Fruit fly (Drosophila melanogaster): ENCODE results near the gene Lcp65Ad.
"Not testable (repeated sequence)": the region's sequence is repeated elsewhere in the genome, so short reads cannot be mapped to it uniquely, and the experiment has no call there.

Gene Lcp65Ad

dm6 chr3L:6130944-6131343 is 12.3 kb upstream of the Lcp65Ad start, which contains the start of gene Lcp65Ag3:
Lcp65Ag3 (minus strand) TSS chr3L:6130989.
- no peak for TF ChIP-seq CG8478 (optimal IDR thresholded peaks at IDR 0.05)
- no peak for TF ChIP-seq CTCF (optimal IDR thresholded peaks at IDR 0.05)

- no peak for TF ChIP-seq CG8478 (optimal IDR thresholded peaks at IDR 0.05)
- no peak for TF ChIP-seq CTCF (optimal IDR thresholded peaks at IDR 0.05)
Measured at dm6 chr3L:6132009-6132408, 11.2 kb upstream of the Lcp65Ad start, which contains the start of gene Cpr65Au. Cpr65Au (minus strand) TSS chr3L:6132109.

- no peak for TF ChIP-seq CTCF (optimal IDR thresholded peaks at IDR 0.05)
- no peak for TF ChIP-seq CG8478 (optimal IDR thresholded peaks at IDR 0.05)
Measured at dm6 chr3L:6133546-6133945, 9.6 kb upstream of the Lcp65Ad start, which contains the start of gene Lcp65Ag2. Lcp65Ag2 (minus strand) TSS chr3L:6133593.

- TF ChIP-seq CG8478 (optimal IDR thresholded peaks at IDR 0.05): no peak
- TF ChIP-seq CTCF (optimal IDR thresholded peaks at IDR 0.05): no peak
Measured at dm6 chr3L:6135174-6135573, 8.0 kb upstream of the Lcp65Ad start, which contains the start of gene Lcp65Ag1. Lcp65Ag1 (minus strand) TSS chr3L:6135274.

dm6 chr3L:6136691-6137090 is 6.5 kb upstream of the Lcp65Ad start, which contains the start of gene Lcp65Af:
Lcp65Af (minus strand) TSS chr3L:6136791.
- no peak for TF ChIP-seq CTCF (optimal IDR thresholded peaks at IDR 0.05)
- TF ChIP-seq CG8478 (optimal IDR thresholded peaks at IDR 0.05): no peak

dm6 chr3L:6138018-6138417 is 5.2 kb upstream of the Lcp65Ad start, which contains the start of gene Lcp65Ae:
Lcp65Ae (minus strand) TSS chr3L:6138118.
- TF ChIP-seq CTCF (optimal IDR thresholded peaks at IDR 0.05): no peak
- TF ChIP-seq CG8478 (optimal IDR thresholded peaks at IDR 0.05): no peak

- TF ChIP-seq CG8478 (optimal IDR thresholded peaks at IDR 0.05) (no peak), CTCF (optimal IDR thresholded peaks at IDR 0.05) (no peak)
Measured at dm6 chr3L:6138586-6138985, 4.6 kb upstream of the Lcp65Ad start.

dm6 chr3L:6139924-6140574 is 3.1 kb upstream of the Lcp65Ad start, which contains the start of gene Cpr65Av:
Cpr65Av (minus strand) TSS chr3L:6139974.
- TF ChIP-seq CTCF (optimal IDR thresholded peaks at IDR 0.05) (no peak), CG8478 (optimal IDR thresholded peaks at IDR 0.05) (no peak)

dm6 chr3L:6140771-6141472 is 2.3 kb upstream of the Lcp65Ad start:
- TF ChIP-seq CTCF (optimal IDR thresholded peaks at IDR 0.05) (no peak), CG8478 (optimal IDR thresholded peaks at IDR 0.05) (no peak)

dm6 chr3L:6141538-6141937 is 1.7 kb upstream of the Lcp65Ad start:
- TF ChIP-seq CTCF (optimal IDR thresholded peaks at IDR 0.05) (no peak), CG8478 (optimal IDR thresholded peaks at IDR 0.05) (no peak)

dm6 chr3L:6142313-6142712 is 882 bp upstream of the Lcp65Ad start, which contains the start of gene Cpr65Aw:
Cpr65Aw (minus strand) TSS chr3L:6142413.
- no peak for TF ChIP-seq CTCF (optimal IDR thresholded peaks at IDR 0.05)
- no peak for TF ChIP-seq CG8478 (optimal IDR thresholded peaks at IDR 0.05)

- no peak for TF ChIP-seq CG8478 (optimal IDR thresholded peaks at IDR 0.05)
- no peak for TF ChIP-seq CTCF (optimal IDR thresholded peaks at IDR 0.05)
Measured at dm6 chr3L:6144769-6145220, 1.6 kb downstream of the Lcp65Ad start, which contains the start of gene Lcp65Ac. Lcp65Ac (plus strand) TSS chr3L:6144819.

- not testable (repeated sequence) for TF ChIP-seq CTCF, CG8478 (optimal IDR thresholded peaks at IDR 0.05)
Measured at dm6 chr3L:6146374-6146773, 3.2 kb downstream of the Lcp65Ad start, which contains the start of gene Lcp65Ab2. Lcp65Ab2 (plus strand) TSS chr3L:6146674.

- not testable (repeated sequence) for TF ChIP-seq CTCF, CG8478 (optimal IDR thresholded peaks at IDR 0.05)
Measured at dm6 chr3L:6147887-6148286, 4.7 kb downstream of the Lcp65Ad start, which contains the start of gene Cpr65Ax1. Cpr65Ax1 (minus strand) TSS chr3L:6147987.

- TF ChIP-seq CTCF, CG8478 (optimal IDR thresholded peaks at IDR 0.05): not testable (repeated sequence)
Measured at dm6 chr3L:6149248-6149647, 6.1 kb downstream of the Lcp65Ad start, which contains the start of gene Lcp65Ab1. Lcp65Ab1 (plus strand) TSS chr3L:6149548.
